Fruit fly (Drosophila melanogaster): ENCODE data around the gene CG13731.

Gene CG13731

dm6 chr3L:17430957-17431585, 42.3 kb upstream of the CG13731 start (continued):
- TF ChIP-seq Sry-δ (GFP tag; optimal IDR thresholded peaks at IDR 0.05), result no peak
- TF ChIP-seq seq (GFP tag; IDR thresholded peaks at IDR 0.05), result peak; percentile 24; the same call in 1 of the 2 replicates
- no peak for TF ChIP-seq H2.0 (GFP tag; IDR thresholded peaks at IDR 0.05)
- peak; percentile 34 for TF ChIP-seq gem (tag; optimal IDR thresholded peaks at IDR 0.05)
- TF ChIP-seq phol (tag; optimal IDR thresholded peaks at IDR 0.05), result peak; percentile 5
- TF ChIP-seq nom (GFP tag; optimal IDR thresholded peaks at IDR 0.05), result no peak
- TF ChIP-seq CG30403 (GFP tag; optimal IDR thresholded peaks at IDR 0.05), result no peak
- peak; percentile 1 for TF ChIP-seq CG17385 (GFP tag; optimal IDR thresholded peaks at IDR 0.05)
- peak; percentile 20 for TF ChIP-seq Meics (GFP tag; optimal IDR thresholded peaks at IDR 0.05)
- TF ChIP-seq CHES-1-like (GFP tag; optimal IDR thresholded peaks at IDR 0.05), result peak; percentile 12
- no peak for TF ChIP-seq CG31365 (tag; optimal IDR thresholded peaks at IDR 0.05)
- TF ChIP-seq mirr (GFP tag; optimal IDR thresholded peaks at IDR 0.05), result peak; percentile 33

- peak; percentile 43; the same call in 1 of the 2 replicates for TF ChIP-seq rib (GFP tag; IDR thresholded peaks at IDR 0.05)
- no peak for TF ChIP-seq Dref (GFP tag; IDR thresholded peaks at IDR 0.05)
- TF ChIP-seq CG3995 (GFP tag; optimal IDR thresholded peaks at IDR 0.05), result no peak
- no peak for TF ChIP-seq CG17568 (GFP tag; optimal IDR thresholded peaks at IDR 0.05)
- TF ChIP-seq pho (GFP tag; optimal IDR thresholded peaks at IDR 0.05), result no peak
- no peak for TF ChIP-seq sens-2 (GFP tag; IDR thresholded peaks at IDR 0.05)
- peak; percentile 13; the same call in 1 of the 2 replicates for TF ChIP-seq vvl (GFP tag; IDR thresholded peaks at IDR 0.05)
- no peak for TF ChIP-seq tap (tag; optimal IDR thresholded peaks at IDR 0.05)
- TF ChIP-seq CG12769 (tag; optimal IDR thresholded peaks at IDR 0.05), result peak; percentile 95
- TF ChIP-seq slou (GFP tag; optimal IDR thresholded peaks at IDR 0.05), result no peak
- TF ChIP-seq tio (GFP tag; optimal IDR thresholded peaks at IDR 0.05), result no peak
- peak; percentile 81 for TF ChIP-seq crol (GFP tag; IDR thresholded peaks at IDR 0.05)
- 0 out of 2 replicates have a peak, but pooled peaks have one; percentile 22 for TF ChIP-seq CG5953 (GFP tag; IDR thresholded peaks at IDR 0.05)
- TF ChIP-seq kay (GFP tag; optimal IDR thresholded peaks at IDR 0.05), result peak; percentile 46
- no peak for TF ChIP-seq H2.0 (GFP tag; IDR thresholded peaks at IDR 0.05)
- TF ChIP-seq crp (GFP tag; optimal IDR thresholded peaks at IDR 0.05), result no peak
- peak; percentile 5; the same call in 1 of the 2 replicates for TF ChIP-seq Rfx (GFP tag; IDR thresholded peaks at IDR 0.05)
- TF ChIP-seq fd102C (GFP tag; optimal IDR thresholded peaks at IDR 0.05), result no peak
- TF ChIP-seq abd-A (tag; optimal IDR thresholded peaks at IDR 0.05), result peak; percentile 39
- TF ChIP-seq ham (GFP tag; IDR thresholded peaks at IDR 0.05), result no peak
- TF ChIP-seq twi (tag; optimal IDR thresholded peaks at IDR 0.05), result no peak
- peak; percentile 15 for TF ChIP-seq kni (GFP tag; optimal IDR thresholded peaks at IDR 0.05)
- TF ChIP-seq hth (optimal IDR thresholded peaks at IDR 0.05), result no peak
- no peak for TF ChIP-seq CG6683 (GFP tag; optimal IDR thresholded peaks at IDR 0.05)
- TF ChIP-seq Chrac-16 (GFP tag; optimal IDR thresholded peaks at IDR 0.05), result no peak
- no peak for TF ChIP-seq Doc2 (GFP tag; IDR thresholded peaks at IDR 0.05)
- no peak for TF ChIP-seq CG8089 (GFP tag; optimal IDR thresholded peaks at IDR 0.05)
- TF ChIP-seq Dad (GFP tag; optimal IDR thresholded peaks at IDR 0.05), result no peak
- TF ChIP-seq ftz-f1 (GFP tag; optimal IDR thresholded peaks at IDR 0.05), result peak; percentile 21
- TF ChIP-seq slp2 (GFP tag; optimal IDR thresholded peaks at IDR 0.05), result no peak
- no peak for TF ChIP-seq CG10959 (GFP tag; IDR thresholded peaks at IDR 0.05)
- TF ChIP-seq CG16779 (GFP tag; IDR thresholded peaks at IDR 0.05), result 0 out of 2 replicates have a peak, but pooled peaks have one; percentile 9
- peak in 1 of 2 experiments; percentile 43 for TF ChIP-seq Eip74EF (GFP tag; optimal IDR thresholded peaks at IDR 0.05)
- TF ChIP-seq CG12391 (tag; optimal IDR thresholded peaks at IDR 0.05), result no peak
- peak; percentile 8 for TF ChIP-seq BtbVII (GFP tag; optimal IDR thresholded peaks at IDR 0.05)
- TF ChIP-seq CkIIα-i1 (GFP tag; IDR thresholded peaks at IDR 0.05), result no peak
- TF ChIP-seq CG15696 (tag; optimal IDR thresholded peaks at IDR 0.05), result no peak
- no peak for TF ChIP-seq dpn (GFP tag; optimal IDR thresholded peaks at IDR 0.05)
- TF ChIP-seq CG12155 (GFP tag; optimal IDR thresholded peaks at IDR 0.05), result no peak
These were observed 41.6 kb upstream of the CG13731 start for dm6 chr3L:17430390-17430789.
